Worm (Caenorhabditis elegans) whole organism, mixed stage, embryonic: ENCODE results near the gene srz-74.

Source experiments
- blmp-1 ChIP-seq: fragments of 150-350 bp; optimal IDR thresholded peaks from 2 replicates; lab custom pipeline; 2014; ENCODE audit warnings: missing biosample characterization, missing genetic modification characterization
- ceh-39 ChIP-seq: fragments of 150-350 bp; optimal IDR thresholded peaks from 2 replicates; lab custom pipeline; 2014; ENCODE audit warnings: missing biosample characterization, missing genetic modification characterization
- hlh-1 ChIP-seq: fragments of 150-350 bp; optimal IDR thresholded peaks from 2 replicates; lab custom pipeline; 2014; ENCODE audit warnings: missing biosample characterization, missing genetic modification reagents, missing genetic modification characterization
- lin-13 ChIP-seq: fragments of 150-350 bp; optimal IDR thresholded peaks from 2 replicates; lab custom pipeline; 2014; ENCODE audit warnings: missing biosample characterization, missing genetic modification characterization
- lsy-2 ChIP-seq: fragments of 150-350 bp; optimal IDR thresholded peaks from 2 replicates; lab custom pipeline; 2014; ENCODE audit warnings: missing biosample characterization, missing genetic modification characterization
- mep-1 ChIP-seq: fragments of 150-350 bp; optimal IDR thresholded peaks from 2 replicates; lab custom pipeline; 2017; ENCODE audit warnings: missing biosample characterization, missing genetic modification reagents, missing genetic modification characterization, inconsistent platforms
- nhr-28 ChIP-seq: fragments of 150-350 bp; optimal IDR thresholded peaks from 2 replicates; lab custom pipeline; 2014; ENCODE audit warnings: missing biosample characterization, missing genetic modification characterization
- pha-4 ChIP-seq: fragments of 150-350 bp; optimal IDR thresholded peaks from 2 replicates; lab custom pipeline; 2018; ENCODE audit warnings: missing biosample characterization, missing genetic modification reagents, missing genetic modification characterization
- sptf-1 ChIP-seq: sonication (generic microtip); optimal IDR thresholded peaks from 2 replicates; lab custom pipeline; 2017; ENCODE audit warnings: mild to moderate bottlenecking, missing genetic modification characterization, moderate library complexity, missing compliant biosample characterization
- ztf-11 ChIP-seq: fragments of 150-350 bp; optimal IDR thresholded peaks from 2 replicates; lab custom pipeline; 2014; ENCODE audit warnings: missing biosample characterization, missing genetic modification characterization

- TF ChIP-seq sptf-1 (tag; lab: Kevin White, UChicago), result no peak
- TF ChIP-seq nhr-28 (tag; lab: Kevin White, UChicago), result no peak
- TF ChIP-seq hlh-1 (tag; lab: Kevin White, UChicago), result no peak
- TF ChIP-seq ceh-39 (tag; lab: Kevin White, UChicago), result no peak
- TF ChIP-seq mep-1, result no peak
- TF ChIP-seq lin-13 (tag; lab: Kevin White, UChicago), result no peak
- no peak for TF ChIP-seq pha-4 (tag; lab: Kevin White, UChicago)
- no peak for TF ChIP-seq blmp-1 (tag; lab: Kevin White, UChicago)
- no peak for TF ChIP-seq lsy-2 (tag; lab: Kevin White, UChicago)
- TF ChIP-seq ztf-11 (tag; lab: Kevin White, UChicago), result no peak
Observed at ce11 chrIV:16298851-16299250, 30.4 kb upstream of the srz-74 start, which contains the start of gene srz-72.
